Fruit fly (Drosophila melanogaster) whole organism, adult: ENCODE data around the gene CG43235.

Experiments
- CG11617 ChIP-seq: fragments of 200-800 bp; sonication (Bioruptor generic); optimal IDR thresholded peaks from 2 replicates; lab custom pipeline; 2017; ENCODE audit warnings: mild to moderate bottlenecking, missing biosample characterization, missing genetic modification reagents, missing genetic modification characterization
- CG12768 ChIP-seq: fragments of 200-800 bp; sonication (Bioruptor generic); optimal IDR thresholded peaks from 2 replicates; lab custom pipeline; 2017; ENCODE audit warnings: missing biosample characterization, missing genetic modification characterization, mild to moderate bottlenecking, moderate library complexity, missing genetic modification reagents
- CG14711 ChIP-seq: fragments of 200-800 bp; sonication (Bioruptor generic); optimal IDR thresholded peaks from 2 replicates; lab custom pipeline; 2018; ENCODE audit warnings: missing biosample characterization, mild to moderate bottlenecking, missing genetic modification characterization, moderate library complexity
- CG1620 ChIP-seq: fragments of 200-800 bp; sonication (Bioruptor generic); optimal IDR thresholded peaks from 2 replicates; lab custom pipeline; 2016; ENCODE audit warnings: missing biosample characterization, missing genetic modification characterization
- CG33017 ChIP-seq: fragments of 200-800 bp; sonication (Bioruptor generic); optimal IDR thresholded peaks from 2 replicates; lab custom pipeline; 2018; ENCODE audit warnings: missing biosample characterization, mild to moderate bottlenecking, missing genetic modification characterization, moderate library complexity
- CG5204 ChIP-seq: fragments of 200-800 bp; sonication (Bioruptor generic); optimal IDR thresholded peaks from 2 replicates; lab custom pipeline; 2016; ENCODE audit warnings: missing biosample characterization, missing genetic modification characterization
- CG7045 ChIP-seq: fragments of 200-800 bp; sonication (Bioruptor generic); optimal IDR thresholded peaks from 2 replicates; lab custom pipeline; 2017; ENCODE audit warnings: missing biosample characterization, mild to moderate bottlenecking, missing genetic modification characterization
- CG7101 ChIP-seq: fragments of 200-800 bp; sonication (Bioruptor generic); optimal IDR thresholded peaks from 2 replicates; lab custom pipeline; 2018; ENCODE audit warnings: missing biosample characterization, mild to moderate bottlenecking, missing genetic modification characterization, moderate library complexity
- Clk ChIP-seq: fragments of 200-800 bp; sonication (Bioruptor generic); optimal IDR thresholded peaks from 2 replicates; lab custom pipeline; 2017; ENCODE audit warnings: missing biosample characterization, missing genetic modification characterization
- Crg-1 ChIP-seq: fragments of 200-800 bp; sonication (Bioruptor generic); optimal IDR thresholded peaks from 2 replicates; lab custom pipeline; 2016; ENCODE audit warnings: missing biosample characterization, missing genetic modification characterization
- Hr96 ChIP-seq: fragments of 200-800 bp; sonication (Bioruptor generic); optimal IDR thresholded peaks from 2 replicates; lab custom pipeline; 2016; ENCODE audit warnings: missing biosample characterization, missing genetic modification characterization
- Mnt ChIP-seq: fragments of 200-800 bp; sonication (Bioruptor generic); optimal IDR thresholded peaks from 2 replicates; lab custom pipeline; 2016; ENCODE audit warnings: missing biosample characterization, mild to moderate bottlenecking, missing genetic modification characterization
- bab1 ChIP-seq: fragments of 200-800 bp; sonication (Bioruptor generic); optimal IDR thresholded peaks from 3 replicates; lab custom pipeline; 2019; ENCODE audit warnings: missing biosample characterization, mild to moderate bottlenecking, missing genetic modification characterization, moderate library complexity
- cic ChIP-seq: fragments of 200-800 bp; sonication (Bioruptor generic); optimal IDR thresholded peaks from 2 replicates; lab custom pipeline; 2017; ENCODE audit warnings: missing biosample characterization, mild to moderate bottlenecking, missing genetic modification characterization, moderate library complexity
- cnc ChIP-seq, 2 experiments: fragments of >200 bp; optimal IDR thresholded peaks; 2 replicates each; lab custom pipeline; 2017
- kay ChIP-seq: fragments of 200-800 bp; sonication (Bioruptor generic); peaks from one replicate; lab custom pipeline; 2016; ENCODE audit warnings: missing biosample characterization, missing genetic modification characterization, borderline replicate concordance
- ovo ChIP-seq: fragments of 200-800 bp; sonication (Bioruptor generic); optimal IDR thresholded peaks from 2 replicates; lab custom pipeline; 2016; ENCODE audit warnings: missing biosample characterization, missing genetic modification characterization
- pad ChIP-seq: fragments of 200-800 bp; sonication (Bioruptor generic); optimal IDR thresholded peaks from 3 replicates; lab custom pipeline; 2017; ENCODE audit warnings: missing biosample characterization, missing genetic modification characterization, mild to moderate bottlenecking, moderate library complexity, missing genetic modification reagents
- tj ChIP-seq: fragments of 200-800 bp; sonication (Bioruptor generic); optimal IDR thresholded peaks from 3 replicates; lab custom pipeline; 2017; ENCODE audit warnings: missing biosample characterization, mild to moderate bottlenecking, missing genetic modification characterization, moderate library complexity
- toe ChIP-seq: fragments of 200-800 bp; sonication (Bioruptor generic); optimal IDR thresholded peaks from 2 replicates; lab custom pipeline; 2016; ENCODE audit warnings: missing biosample characterization, missing genetic modification characterization

Gene CG43235

DNA sequence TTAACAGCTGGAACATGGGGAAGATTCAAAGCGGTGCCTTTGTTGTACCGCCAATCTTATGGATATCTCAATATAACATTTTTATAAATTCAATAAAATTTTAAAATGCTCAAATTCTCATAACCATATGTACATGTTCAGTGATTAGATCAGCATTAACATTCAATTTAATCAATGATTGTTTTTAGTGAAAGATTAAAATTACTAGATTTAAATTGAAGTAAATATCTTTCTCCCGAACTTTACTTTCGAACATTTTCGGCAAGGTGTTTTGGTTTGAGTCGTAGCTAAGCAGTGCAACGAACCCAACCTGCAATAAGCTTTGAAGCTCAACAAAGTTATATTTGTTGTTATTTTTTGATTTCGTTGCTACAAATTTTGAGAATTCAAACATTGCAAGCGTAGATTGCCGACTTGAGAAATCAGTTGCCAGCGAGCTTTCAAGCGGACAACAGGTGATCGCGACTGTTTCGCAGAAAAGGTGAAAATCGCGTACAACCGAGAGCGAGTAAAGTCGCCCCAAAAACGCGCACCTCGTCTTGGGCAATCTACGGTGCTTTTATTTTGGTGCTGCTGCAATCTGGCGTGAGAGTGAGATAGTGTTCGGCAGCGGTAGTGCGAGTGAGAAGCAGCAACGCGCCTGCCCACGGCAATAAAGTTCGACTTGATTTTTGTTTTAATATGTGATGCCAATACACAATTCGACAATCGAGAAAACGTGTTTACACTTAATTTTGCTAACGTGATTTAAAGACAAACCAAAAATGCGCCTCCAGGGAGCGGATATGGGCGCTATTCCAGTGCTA, 9.8 kb downstream of the CG43235 start, which contains the start of gene Tep3:
Gene Tep3 (plus strand): TSS at position 423 of the 806 bp plus-strand sequence.
- no peak for TF ChIP-seq cnc (optimal IDR thresholded peaks at IDR 0.05; lab: Kevin White, UChicago)
- peak; percentile 28 for TF ChIP-seq pad (GFP tag; lab: Kevin White, UChicago)
- peak; percentile 40 for TF ChIP-seq CG7101 (tag; lab: Kevin White, UChicago)
- TF ChIP-seq tj (GFP tag; lab: Kevin White, UChicago) = no peak
- peak; percentile 56 for TF ChIP-seq CG7045 (GFP tag; lab: Kevin White, UChicago)
- peak; percentile 26 for TF ChIP-seq CG33017 (tag; lab: Kevin White, UChicago)
- TF ChIP-seq CG14711 (tag; lab: Kevin White, UChicago) = peak; percentile 59
- TF ChIP-seq Hr96 (GFP tag; lab: Kevin White, UChicago) = peak; percentile 7
- peak; percentile 58 for TF ChIP-seq toe (GFP tag; lab: Kevin White, UChicago)
- TF ChIP-seq CG5204 (GFP tag; lab: Kevin White, UChicago) = peak; percentile 6
- peak; percentile 72 for TF ChIP-seq kay
- TF ChIP-seq Crg-1 (GFP tag; lab: Kevin White, UChicago) = no peak
- no peak for TF ChIP-seq CG11617 (GFP tag; lab: Kevin White, UChicago)
- no peak for TF ChIP-seq cic (GFP tag; lab: Kevin White, UChicago)
- TF ChIP-seq Mnt (GFP tag; lab: Kevin White, UChicago) = no peak
- peak; percentile 73 for TF ChIP-seq bab1
- no peak for TF ChIP-seq Clk
- TF ChIP-seq ovo (GFP tag; lab: Kevin White, UChicago) = no peak
- TF ChIP-seq CG12768 = no peak
- no peak for TF ChIP-seq CG1620 (GFP tag; lab: Kevin White, UChicago)

DNA sequence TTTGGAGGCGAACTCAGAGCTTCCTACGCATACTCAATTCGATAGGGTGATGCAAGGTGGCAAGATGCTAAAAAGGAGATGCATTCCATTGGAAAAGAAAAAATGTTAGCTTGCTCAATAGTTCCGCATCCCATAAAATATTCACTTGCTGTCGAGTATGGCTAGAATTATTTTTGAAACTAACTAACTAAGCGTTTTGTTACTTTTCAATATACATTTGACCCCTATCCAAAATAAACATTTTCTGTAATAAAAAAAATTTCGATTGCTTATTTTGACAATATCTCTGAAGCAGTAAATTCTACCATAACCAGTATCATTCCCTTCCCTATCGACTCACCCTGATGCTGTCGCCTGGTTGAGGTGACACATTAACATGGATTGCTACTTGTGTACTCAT, 10.7 kb downstream of the CG43235 start:
- TF ChIP-seq Hr96 (GFP tag; lab: Kevin White, UChicago) (no peak), kay (peak; percentile 24), CG33017 (tag; lab: Kevin White, UChicago) (no peak), bab1 (no peak)

DNA sequence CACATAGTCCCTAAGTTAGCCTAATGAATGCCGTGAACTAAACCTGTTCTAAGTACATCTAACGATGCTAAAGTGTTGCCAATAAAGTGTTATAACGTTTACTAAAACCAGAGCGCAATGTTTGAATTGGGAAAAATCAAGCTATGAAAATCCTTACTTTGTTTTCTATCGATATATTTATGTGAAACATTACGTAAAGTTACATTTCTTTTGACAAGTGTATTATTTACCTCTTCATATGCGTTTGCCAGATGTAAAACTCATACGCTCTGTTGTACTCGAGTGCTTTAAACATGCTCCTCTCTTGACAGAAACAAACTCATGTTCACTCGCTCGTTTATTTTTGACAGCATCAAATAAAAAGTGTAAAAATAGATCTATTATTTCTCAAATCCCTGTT, 17.8 kb downstream of the CG43235 start, which contains the start of gene Ntl:
Gene Ntl (plus strand): TSS at position 301 of the 400 bp plus-strand sequence.
- TF ChIP-seq CG14711 (tag; lab: Kevin White, UChicago) = no peak
- TF ChIP-seq Hr96 (GFP tag; lab: Kevin White, UChicago) = no peak
- no peak for TF ChIP-seq CG5204 (GFP tag; lab: Kevin White, UChicago)
- no peak for TF ChIP-seq CG7045 (GFP tag; lab: Kevin White, UChicago)
- TF ChIP-seq toe (GFP tag; lab: Kevin White, UChicago) = no peak
- no peak for TF ChIP-seq bab1
- no peak for TF ChIP-seq pad (GFP tag; lab: Kevin White, UChicago)
- TF ChIP-seq Crg-1 (GFP tag; lab: Kevin White, UChicago) = no peak
- TF ChIP-seq CG12768 = no peak
- no peak for TF ChIP-seq tj (GFP tag; lab: Kevin White, UChicago)
- TF ChIP-seq Mnt (GFP tag; lab: Kevin White, UChicago) = no peak
- TF ChIP-seq CG11617 (GFP tag; lab: Kevin White, UChicago) = no peak
- TF ChIP-seq Clk = no peak

DNA sequence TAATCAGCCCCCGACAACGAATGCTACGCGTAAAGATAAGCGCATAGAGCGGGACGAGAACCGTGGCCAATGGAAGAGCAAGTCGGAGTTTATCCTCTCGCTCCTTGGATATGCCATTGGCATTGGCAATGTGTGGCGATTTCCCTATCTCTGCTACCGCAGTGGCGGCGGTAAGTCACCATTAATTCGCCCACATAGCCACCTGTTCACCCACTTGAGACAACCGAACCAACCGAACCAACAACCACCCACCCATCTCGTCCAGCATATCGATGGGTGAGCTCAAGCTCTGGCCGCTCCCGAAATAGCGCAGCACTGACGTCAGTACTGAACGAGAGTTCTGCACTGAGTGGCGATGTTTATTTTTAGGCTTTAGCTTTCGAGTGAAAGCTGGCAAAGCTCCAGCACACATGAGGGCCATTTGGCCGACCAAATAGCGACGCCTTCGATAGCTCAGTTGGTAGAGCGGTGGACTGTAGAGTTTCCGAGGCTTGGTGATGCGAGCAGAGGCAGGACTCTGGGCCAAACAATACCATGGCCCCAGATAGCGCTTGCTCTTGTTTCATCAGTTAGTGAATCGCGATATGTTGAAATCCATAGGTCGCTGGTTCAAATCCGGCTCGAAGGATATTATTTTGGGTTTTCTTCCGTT, 18.3 kb downstream of the CG43235 start:
- no peak for TF ChIP-seq CG7045 (GFP tag; lab: Kevin White, UChicago)
- no peak for TF ChIP-seq CG11617 (GFP tag; lab: Kevin White, UChicago)

DNA sequence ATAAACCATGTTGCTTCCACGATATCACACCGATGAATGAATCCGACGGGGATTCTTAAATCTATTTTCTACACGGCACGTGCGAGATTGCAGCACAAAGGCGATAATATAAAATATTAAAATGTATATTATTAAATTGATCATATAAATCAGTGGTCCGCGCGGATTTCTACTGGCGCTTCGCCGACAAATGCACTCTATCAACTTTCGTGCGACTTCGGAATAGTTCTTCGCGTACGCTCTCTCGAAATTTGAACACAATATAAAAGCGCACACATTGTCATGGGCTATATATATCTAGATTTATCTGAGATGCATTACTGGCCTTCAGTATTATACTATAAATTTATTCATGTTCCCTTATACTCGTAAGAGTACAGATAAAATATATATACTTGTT, 23.7 kb downstream of the CG43235 start, which contains the start of gene CG33296:
Gene CG33296 (minus strand): TSS at position 101 of the 400 bp plus-strand sequence.
- no peak for TF ChIP-seq Hr96 (GFP tag; lab: Kevin White, UChicago)
- no peak for TF ChIP-seq tj (GFP tag; lab: Kevin White, UChicago)
- TF ChIP-seq Mnt (GFP tag; lab: Kevin White, UChicago) = no peak
- no peak for TF ChIP-seq kay
- no peak for TF ChIP-seq Clk
- no peak for TF ChIP-seq pad (GFP tag; lab: Kevin White, UChicago)
- no peak for TF ChIP-seq CG11617 (GFP tag; lab: Kevin White, UChicago)
- no peak for TF ChIP-seq ovo (GFP tag; lab: Kevin White, UChicago)
- no peak for TF ChIP-seq CG33017 (tag; lab: Kevin White, UChicago)
- TF ChIP-seq Crg-1 (GFP tag; lab: Kevin White, UChicago) = no peak
- no peak for TF ChIP-seq CG7101 (tag; lab: Kevin White, UChicago)
- no peak for TF ChIP-seq CG12768

DNA sequence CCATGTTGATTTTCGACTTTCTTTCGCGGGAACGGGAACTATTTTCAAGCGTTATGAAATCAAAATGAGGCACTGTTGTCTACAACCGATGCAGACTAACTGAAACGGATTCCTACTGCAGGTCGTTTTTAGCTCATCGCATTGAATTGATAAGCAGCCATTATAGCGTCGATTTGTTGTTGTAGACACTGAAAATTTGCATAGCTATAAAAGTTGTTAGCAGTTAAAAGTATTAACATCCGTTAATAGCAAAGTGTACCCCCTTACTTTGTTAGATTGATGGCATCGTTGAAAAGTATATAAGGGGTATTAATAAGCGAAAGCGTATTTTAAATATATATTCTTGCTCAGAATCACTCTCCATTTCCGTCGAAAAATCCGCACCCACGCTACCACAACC, 26.6 kb downstream of the CG43235 start, which contains the start of gene CG13793:
Gene CG13793 (minus strand): TSS at position 101 of the 400 bp plus-strand sequence.
- TF ChIP-seq kay (peak; percentile 35), pad (GFP tag; lab: Kevin White, UChicago) (no peak)
